Worm (Caenorhabditis elegans) whole organism, early embryonic: Measurements from ENCODE around the gene fbxc-55.
"Not testable (repeated sequence)": the region's sequence is repeated elsewhere in the genome, so short reads cannot be mapped to it uniquely, and the experiment has no call there.

Source experiments
- B0310.2 ChIP-seq: sonication (generic microtip); optimal IDR thresholded peaks from 2 replicates; lab custom pipeline; 2016; ENCODE audit warnings: mild to moderate bottlenecking, missing genetic modification characterization, missing compliant biosample characterization
- F13C5.2 ChIP-seq: sonication (generic microtip); optimal IDR thresholded peaks from 2 replicates; lab custom pipeline; 2017; ENCODE audit warnings: mild to moderate bottlenecking, missing genetic modification characterization, inconsistent platforms, missing compliant biosample characterization
- aly-1 ChIP-seq: sonication (generic microtip); optimal IDR thresholded peaks from 2 replicates; lab custom pipeline; 2016; ENCODE audit warnings: missing genetic modification characterization, missing compliant biosample characterization
- ama-1 ChIP-seq: fragments of 150-350 bp; optimal IDR thresholded peaks from 2 replicates; lab custom pipeline; 2014
- ceh-13 ChIP-seq: fragments of 200-800 bp; sonication (Bioruptor generic); optimal IDR thresholded peaks from 2 replicates; lab custom pipeline; 2018; ENCODE audit warnings: mild to moderate bottlenecking, missing genetic modification characterization, missing compliant biosample characterization
- ceh-36 ChIP-seq: sonication (generic microtip); optimal IDR thresholded peaks from 2 replicates; lab custom pipeline; 2016; ENCODE audit warnings: missing genetic modification characterization, inconsistent platforms, missing compliant biosample characterization
- ets-7 ChIP-seq: sonication (generic microtip); optimal IDR thresholded peaks from 2 replicates; lab custom pipeline; 2016; ENCODE audit warnings: missing genotype, missing genetic modification characterization, missing compliant biosample characterization
- flt-1 ChIP-seq: fragments of 200-800 bp; sonication (Bioruptor generic); IDR thresholded peaks from 2 replicates; pipeline ENCODE4 v1.3.6; 2022; ENCODE audit warnings: missing genetic modification characterization, missing compliant biosample characterization
- hmbx-1 ChIP-seq: sonication (generic microtip); optimal IDR thresholded peaks from 2 replicates; lab custom pipeline; 2016; ENCODE audit warnings: mild to moderate bottlenecking, missing genetic modification characterization, missing compliant biosample characterization
- hmg-4 ChIP-seq: fragments of 200-800 bp; sonication (Bioruptor generic); optimal IDR thresholded peaks from 2 replicates; lab custom pipeline; 2018; ENCODE audit warnings: mild to moderate bottlenecking, missing genetic modification characterization, missing compliant biosample characterization
- hnd-1 ChIP-seq: sonication (generic microtip); optimal IDR thresholded peaks from 2 replicates; lab custom pipeline; 2016; ENCODE audit warnings: missing genetic modification characterization, missing compliant biosample characterization
- pes-1 ChIP-seq: fragments of 200-800 bp; sonication (Bioruptor generic); IDR thresholded peaks from 2 replicates; pipeline ENCODE4 v1.3.6; 2022; ENCODE audit warnings: missing genetic modification reagents, missing genetic modification characterization, missing compliant biosample characterization
- scrt-1 ChIP-seq: fragments of 200-800 bp; sonication (Bioruptor generic); IDR thresholded peaks from 2 replicates; pipeline ENCODE4 v1.3.6; 2022; ENCODE audit warnings: missing genetic modification characterization, missing compliant biosample characterization
- sea-1 ChIP-seq: fragments of 200-800 bp; sonication (Bioruptor generic); conservative IDR thresholded peaks from 2 replicates; pipeline ENCODE4 v1.3.6; 2022; ENCODE audit warnings: missing genetic modification characterization, missing compliant biosample characterization
- tbx-11 ChIP-seq: fragments of 200-800 bp; sonication (Bioruptor generic); IDR thresholded peaks from 2 replicates; pipeline ENCODE4 v1.3.6; 2022; ENCODE audit warnings: missing genetic modification characterization, missing compliant biosample characterization
- tbx-37 ChIP-seq: fragments of 200-800 bp; sonication (Bioruptor generic); conservative IDR thresholded peaks from 2 replicates; pipeline ENCODE4 v1.3.6; 2022; ENCODE audit warnings: missing genetic modification reagents, missing genetic modification characterization, missing compliant biosample characterization
- tra-4 ChIP-seq: sonication (generic microtip); optimal IDR thresholded peaks from 2 replicates; lab custom pipeline; 2017; ENCODE audit warnings: missing genetic modification characterization, missing compliant biosample characterization

Gene fbxc-55

DNA sequence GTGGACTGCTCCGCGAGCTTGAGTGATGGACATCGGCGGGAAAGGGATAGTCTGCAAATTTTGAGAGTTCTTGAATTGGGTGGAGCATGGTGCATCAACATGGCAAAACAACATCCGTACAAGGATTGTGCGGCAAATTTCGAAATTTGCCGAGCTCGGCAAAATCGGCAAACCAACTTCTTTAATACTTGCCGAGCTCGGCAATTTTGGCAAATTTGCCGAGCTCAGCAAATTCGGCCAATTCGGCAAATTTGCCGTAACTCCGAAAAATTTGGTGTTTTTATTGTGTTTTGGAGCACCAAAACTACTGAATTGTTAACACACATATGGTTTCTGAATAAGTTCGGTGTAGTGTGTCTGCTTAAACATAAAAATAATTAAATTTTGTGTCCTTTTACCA, at the start of gene fbxc-55:
fbxc-55 (minus strand) TSS at position 101 of the 400 bp plus-strand sequence.
- TF ChIP-seq hnd-1 (no peak), hmbx-1 (tag; lab: Kevin White, UChicago) (no peak), ceh-13 (no peak), flt-1 (GFP tag; lab: Robert Waterston, UW) (no peak), sea-1 (no peak), B0310.2 (tag; lab: Kevin White, UChicago) (no peak), ets-7 (tag; lab: Kevin White, UChicago) (no peak), tbx-11 (GFP tag; lab: Robert Waterston, UW) (no peak), pes-1 (GFP tag; lab: Robert Waterston, UW) (no peak), tra-4 (tag; lab: Kevin White, UChicago) (no peak), ceh-36 (tag; lab: Kevin White, UChicago) (no peak), ama-1 (lab: Kevin White, UChicago) (no peak), tbx-37 (GFP tag; lab: Robert Waterston, UW) (no peak), hmg-4 (GFP tag; lab: Kevin White, UChicago) (no peak)

DNA sequence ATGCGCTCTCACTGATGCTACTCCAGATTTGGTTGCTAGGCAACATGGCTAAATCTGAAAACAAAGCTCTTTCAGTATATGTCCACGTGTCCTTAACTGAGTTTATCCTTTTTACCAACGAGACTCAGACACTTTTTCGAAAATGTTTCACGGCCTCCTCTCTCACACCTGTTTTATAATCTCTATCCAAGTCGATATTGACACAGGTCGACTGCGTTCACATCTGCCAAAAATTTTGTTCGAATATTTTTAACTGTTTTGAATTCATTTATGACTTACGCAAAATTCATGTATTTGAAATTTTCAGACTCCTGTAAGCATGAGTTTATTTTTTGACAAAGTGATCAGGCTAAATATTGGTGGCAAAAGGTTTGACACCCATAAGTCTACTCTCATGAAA, 45.8 kb upstream of the fbxc-55 start, which contains the start of gene ZC239.3:
ZC239.3 (plus strand) TSS at position 301 of the 400 bp plus-strand sequence.
- TF ChIP-seq hnd-1; tbx-11 (GFP tag; lab: Robert Waterston, UW); pes-1 (GFP tag; lab: Robert Waterston, UW): not testable (repeated sequence)

DNA sequence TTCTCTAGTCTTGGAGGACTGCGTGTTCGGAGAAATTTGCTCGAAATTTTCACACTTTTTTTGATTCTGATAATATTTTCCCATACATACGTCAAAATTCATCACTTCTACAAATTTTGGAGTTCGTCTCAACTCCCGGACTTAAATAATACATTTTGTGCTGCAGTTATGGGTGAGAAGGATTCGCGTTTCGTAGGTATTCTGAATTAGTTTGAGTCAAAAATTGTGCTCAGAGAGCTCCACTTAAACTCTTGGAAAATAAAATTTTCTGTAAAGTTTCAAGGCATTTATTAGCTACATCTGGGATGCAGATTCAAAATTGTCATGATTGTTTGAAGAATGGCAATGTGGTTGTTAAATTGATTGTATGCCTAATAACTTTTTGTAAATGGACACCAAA, 43.9 kb upstream of the fbxc-55 start, which contains the start of gene ZC239.4:
ZC239.4 (plus strand) TSS at position 301 of the 400 bp plus-strand sequence.
- TF ChIP-seq hmbx-1 (tag; lab: Kevin White, UChicago) (no peak), B0310.2 (tag; lab: Kevin White, UChicago) (no peak), scrt-1 (GFP tag; lab: Robert Waterston, UW) (no peak), hnd-1 (no peak), tbx-37 (GFP tag; lab: Robert Waterston, UW) (no peak), ceh-36 (tag; lab: Kevin White, UChicago) (no peak), ceh-13 (no peak), F13C5.2 (tag; lab: Kevin White, UChicago) (no peak), ets-7 (tag; lab: Kevin White, UChicago) (no peak), hmg-4 (GFP tag; lab: Kevin White, UChicago) (no peak), tbx-11 (GFP tag; lab: Robert Waterston, UW) (no peak), flt-1 (GFP tag; lab: Robert Waterston, UW) (no peak), sea-1 (no peak), ama-1 (lab: Kevin White, UChicago) (no peak), aly-1 (tag; lab: Kevin White, UChicago) (no peak)

DNA sequence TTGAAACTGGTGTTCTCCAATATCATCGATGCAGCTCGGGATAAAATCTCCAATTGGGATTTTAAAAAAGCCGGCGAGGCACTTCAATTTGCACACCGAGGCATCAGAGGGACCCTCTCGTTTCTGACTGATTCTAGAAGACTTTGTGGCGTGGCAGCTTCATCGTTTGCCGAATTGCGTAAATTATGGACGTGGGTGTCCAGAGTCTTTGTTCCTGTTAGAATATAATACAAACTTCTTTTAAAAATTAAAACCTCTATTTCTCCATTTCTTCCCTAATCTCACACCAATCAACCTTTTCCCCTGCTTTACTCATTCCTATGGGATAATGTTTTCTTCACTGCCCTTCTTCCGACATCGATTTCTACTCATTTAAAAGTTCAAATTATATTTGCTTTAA, 40.4 kb upstream of the fbxc-55 start, which contains the start of gene ZC239.5:
ZC239.5 (plus strand) TSS at position 301 of the 400 bp plus-strand sequence.
- TF ChIP-seq tra-4 (tag; lab: Kevin White, UChicago) (no peak), ama-1 (lab: Kevin White, UChicago) (no peak), F13C5.2 (tag; lab: Kevin White, UChicago) (no peak), hmbx-1 (tag; lab: Kevin White, UChicago) (no peak), scrt-1 (GFP tag; lab: Robert Waterston, UW) (no peak), ets-7 (tag; lab: Kevin White, UChicago) (no peak), flt-1 (GFP tag; lab: Robert Waterston, UW) (no peak), ceh-36 (tag; lab: Kevin White, UChicago) (no peak), hnd-1 (no peak), aly-1 (tag; lab: Kevin White, UChicago) (no peak), sea-1 (no peak)

DNA sequence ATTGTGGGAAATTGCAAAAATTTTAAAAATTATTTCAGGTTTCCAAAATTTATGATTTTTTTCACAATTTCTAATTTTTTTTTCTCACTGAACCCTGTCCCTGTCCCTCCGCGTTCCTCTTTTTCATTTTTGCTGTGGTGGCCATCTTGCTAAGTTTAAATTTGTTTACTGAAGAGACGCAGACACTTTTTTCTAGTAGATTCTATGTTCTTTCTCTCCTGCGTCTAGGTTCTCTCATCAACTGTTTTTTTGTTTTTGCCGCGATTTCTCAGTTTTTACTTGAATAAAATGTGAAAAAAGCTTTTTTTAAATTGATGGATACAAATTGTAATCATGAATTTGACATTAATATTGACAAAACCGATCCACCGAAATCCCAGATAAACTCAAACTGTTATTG, 39.3 kb upstream of the fbxc-55 start, which contains the start of gene ZC239.6:
ZC239.6 (plus strand) TSS at position 381 of the 400 bp plus-strand sequence.
- TF ChIP-seq F13C5.2 (tag; lab: Kevin White, UChicago) (no peak), aly-1 (tag; lab: Kevin White, UChicago) (no peak), ceh-36 (tag; lab: Kevin White, UChicago) (no peak), sea-1 (no peak), tbx-11 (GFP tag; lab: Robert Waterston, UW) (no peak), tbx-37 (GFP tag; lab: Robert Waterston, UW) (no peak), ets-7 (tag; lab: Kevin White, UChicago) (no peak), hnd-1 (no peak), ceh-13 (no peak), tra-4 (tag; lab: Kevin White, UChicago) (no peak), pes-1 (GFP tag; lab: Robert Waterston, UW) (no peak), flt-1 (GFP tag; lab: Robert Waterston, UW) (no peak), hmbx-1 (tag; lab: Kevin White, UChicago) (no peak)

DNA sequence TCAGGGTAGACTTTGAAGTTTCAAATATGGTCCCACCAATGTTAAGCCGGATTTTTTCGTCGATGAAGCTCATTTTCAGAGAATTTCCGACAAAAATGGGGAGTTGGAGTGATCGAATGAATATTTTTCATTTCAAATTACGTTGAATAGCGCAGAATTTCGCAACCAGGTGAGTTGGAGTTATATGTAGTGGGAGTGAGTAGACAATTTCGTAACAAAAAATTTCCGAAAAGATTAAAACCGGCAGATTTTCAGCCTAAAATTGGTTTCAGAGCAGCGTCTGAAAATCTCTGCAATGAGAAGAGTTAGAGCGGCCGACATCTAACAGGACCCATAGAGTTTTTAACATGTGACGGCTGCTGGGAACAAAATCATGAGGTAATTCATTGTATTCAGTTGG, 38.7 kb upstream of the fbxc-55 start, which contains the start of gene sdz-35:
sdz-35 (minus strand) TSS at position 101 of the 400 bp plus-strand sequence.
- TF ChIP-seq sea-1 (no peak), aly-1 (tag; lab: Kevin White, UChicago) (no peak), hnd-1 (no peak), ets-7 (tag; lab: Kevin White, UChicago) (no peak), F13C5.2 (tag; lab: Kevin White, UChicago) (no peak), B0310.2 (tag; lab: Kevin White, UChicago) (no peak), pes-1 (GFP tag; lab: Robert Waterston, UW) (no peak), scrt-1 (GFP tag; lab: Robert Waterston, UW) (no peak), flt-1 (GFP tag; lab: Robert Waterston, UW) (no peak), ama-1 (lab: Kevin White, UChicago) (no peak), tbx-37 (GFP tag; lab: Robert Waterston, UW) (no peak), tra-4 (tag; lab: Kevin White, UChicago) (no peak), hmg-4 (GFP tag; lab: Kevin White, UChicago) (no peak)

DNA sequence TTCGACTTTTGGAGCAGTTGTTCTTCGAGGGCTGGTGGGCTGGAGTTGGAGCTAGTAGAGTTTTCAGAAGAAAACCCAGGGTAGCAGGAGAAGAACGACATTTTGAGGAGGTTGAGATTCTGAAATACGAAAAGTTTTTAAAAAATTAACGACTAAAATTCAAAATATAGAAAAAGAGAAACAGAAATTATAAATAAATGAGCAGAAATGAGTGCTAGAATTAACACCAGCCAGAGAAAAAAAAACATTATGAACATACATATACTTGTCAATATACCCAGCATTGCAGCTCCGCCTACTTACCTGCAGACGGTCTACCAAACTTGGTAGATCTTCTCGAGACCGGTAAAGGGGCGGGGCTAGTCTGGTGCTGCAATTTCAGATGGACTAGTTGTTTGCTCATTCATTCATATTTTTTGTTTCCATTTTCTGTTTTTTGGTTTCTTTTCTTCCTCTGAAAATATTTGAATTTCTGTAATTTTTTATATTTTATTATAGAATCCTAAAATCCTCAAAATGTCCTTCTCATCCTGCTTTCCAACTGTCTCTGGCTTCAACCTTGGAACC, 36.5 kb upstream of the fbxc-55 start, which contains the start of the genes ZC239.20 and ZC239.21:
ZC239.20 (minus strand) TSS at position 101 of the 567 bp plus-strand sequence.
ZC239.21 (plus strand) TSS at position 517 of the 567 bp plus-strand sequence.
- no peak for TF ChIP-seq hnd-1
- TF ChIP-seq ceh-13, result no peak
- no peak for TF ChIP-seq ama-1 (lab: Kevin White, UChicago)
- no peak for TF ChIP-seq ets-7 (tag; lab: Kevin White, UChicago)
- no peak for TF ChIP-seq aly-1 (tag; lab: Kevin White, UChicago)
- no peak for TF ChIP-seq F13C5.2 (tag; lab: Kevin White, UChicago)
- no peak for TF ChIP-seq tbx-37 (GFP tag; lab: Robert Waterston, UW)
- no peak for TF ChIP-seq ceh-36 (tag; lab: Kevin White, UChicago)
- TF ChIP-seq sea-1, result no peak
- no peak for TF ChIP-seq tbx-11 (GFP tag; lab: Robert Waterston, UW)
- no peak for TF ChIP-seq tra-4 (tag; lab: Kevin White, UChicago)
- TF ChIP-seq hmg-4 (GFP tag; lab: Kevin White, UChicago), result no peak
- no peak for TF ChIP-seq flt-1 (GFP tag; lab: Robert Waterston, UW)
- no peak for TF ChIP-seq B0310.2 (tag; lab: Kevin White, UChicago)
- no peak for TF ChIP-seq pes-1 (GFP tag; lab: Robert Waterston, UW)
- no peak for TF ChIP-seq scrt-1 (GFP tag; lab: Robert Waterston, UW)
- TF ChIP-seq hmbx-1 (tag; lab: Kevin White, UChicago), result no peak
